Fruit fly (Drosophila melanogaster) whole organism, wandering third instar larva: ENCODE measurements around the gene Asciz.
A peak's percentile ranks its signal among the peaks of the same experiment; 100 is the strongest.

Experiments
- Abd-B ChIP-seq: fragments of >200 bp; optimal IDR thresholded peaks from 2 replicates; lab custom pipeline; 2017; ENCODE audit warnings: missing biosample characterization, missing genetic modification characterization
- CG32264 ChIP-seq: fragments of 200-800 bp; sonication (Bioruptor generic); optimal IDR thresholded peaks from 2 replicates; lab custom pipeline; 2016; ENCODE audit warnings: missing biosample characterization, missing genetic modification characterization
- CG9705 ChIP-seq: fragments of 200-800 bp; sonication (Bioruptor generic); optimal IDR thresholded peaks from 2 replicates; lab custom pipeline; 2018; ENCODE audit warnings: missing biosample characterization, mild to moderate bottlenecking, missing genetic modification characterization
- CrebA ChIP-seq: fragments of 200-800 bp; sonication (Bioruptor generic); optimal IDR thresholded peaks from 2 replicates; lab custom pipeline; 2016; ENCODE audit warnings: missing biosample characterization, mild to moderate bottlenecking, missing genetic modification characterization, borderline replicate concordance
- Dif ChIP-seq: fragments of 200-275, 200-300 bp; sonication (Bioruptor generic); optimal IDR thresholded peaks from 2 replicates; lab custom pipeline; 2018; ENCODE audit warnings: missing biosample characterization, missing genetic modification characterization; ENCODE audit not compliant: partially characterized antibody
- GATAd ChIP-seq: sonication (Bioruptor generic); optimal IDR thresholded peaks from 2 replicates; lab custom pipeline; 2016; ENCODE audit warnings: missing biosample characterization, missing genetic modification characterization
- HLH106 ChIP-seq: fragments of 200-800 bp; optimal IDR thresholded peaks from 3 replicates; lab custom pipeline; 2019; ENCODE audit warnings: missing biosample characterization, mild to moderate bottlenecking, missing genetic modification characterization, moderate library complexity
- Hr78 ChIP-seq: fragments of >200 bp; optimal IDR thresholded peaks from 2 replicates; lab custom pipeline; 2017; ENCODE audit warnings: missing biosample characterization, missing genetic modification characterization
- Hr83 ChIP-seq: fragments of 200-300 bp; sonication (Bioruptor generic); optimal IDR thresholded peaks from 2 replicates; lab custom pipeline; 2016; ENCODE audit warnings: missing biosample characterization, mild to moderate bottlenecking, missing genetic modification characterization, moderate library complexity; ENCODE audit not compliant: poor library complexity, severe bottlenecking
- Jra ChIP-seq: sonication (Bioruptor generic); optimal IDR thresholded peaks from 2 replicates; lab custom pipeline; 2016; ENCODE audit warnings: missing biosample characterization, missing genetic modification characterization
- Mio ChIP-seq: sonication (Bioruptor generic); optimal IDR thresholded peaks from 2 replicates; lab custom pipeline; 2016; ENCODE audit warnings: missing biosample characterization, missing genetic modification characterization
- Myc ChIP-seq: fragments of >200 bp; optimal IDR thresholded peaks from 2 replicates; lab custom pipeline; 2017
- N ChIP-seq: fragments of >200 bp; optimal IDR thresholded peaks from 2 replicates; lab custom pipeline; 2018; ENCODE audit warnings: missing biosample characterization, missing external identifiers, missing genetic modification characterization
- OdsH ChIP-seq: fragments of 200-800 bp; sonication (Bioruptor generic); optimal IDR thresholded peaks from 2 replicates; lab custom pipeline; 2016; ENCODE audit warnings: missing biosample characterization, mild to moderate bottlenecking, missing genetic modification characterization
- Rel ChIP-seq, 2 experiments: fragments of 200-800 bp; sonication (Bioruptor generic) in 1 of 2; optimal IDR thresholded peaks; 2 replicates in 1 of 2; 3 replicates in 1 of 2; lab custom pipeline; 2016 to 2019; ENCODE audit warnings: mild to moderate bottlenecking in 2 of 2, missing biosample characterization in 2 of 2, missing genetic modification characterization in 2 of 2, moderate library complexity in 1 of 2
- Sp1 ChIP-seq: fragments of 200-800 bp; sonication (Bioruptor generic); optimal IDR thresholded peaks from 3 replicates; lab custom pipeline; 2019; ENCODE audit warnings: missing biosample characterization, mild to moderate bottlenecking, missing genetic modification characterization, moderate library complexity
- Vsx2 ChIP-seq: fragments of 200-300, 225-300 bp; sonication (Bioruptor generic); optimal IDR thresholded peaks from 2 replicates; lab custom pipeline; 2018; ENCODE audit warnings: missing biosample characterization, missing genetic modification characterization; ENCODE audit not compliant: partially characterized antibody
- br ChIP-seq: fragments of 200-800 bp; sonication (Bioruptor generic); optimal IDR thresholded peaks from 2 replicates; lab custom pipeline; 2016; ENCODE audit warnings: missing biosample characterization, missing genetic modification characterization
- dmrt93B ChIP-seq: fragments of 200-800 bp; sonication (Bioruptor generic); optimal IDR thresholded peaks from 2 replicates; lab custom pipeline; 2018; ENCODE audit warnings: missing biosample characterization, mild to moderate bottlenecking, missing genetic modification characterization
- dsf ChIP-seq: sonication (Bioruptor generic); optimal IDR thresholded peaks from 2 replicates; lab custom pipeline; 2016; ENCODE audit warnings: missing biosample characterization, missing genetic modification characterization, borderline replicate concordance
- fru ChIP-seq: fragments of 200-800 bp; sonication (Bioruptor generic); optimal IDR thresholded peaks from 3 replicates; lab custom pipeline; 2016; ENCODE audit warnings: missing biosample characterization, mild to moderate bottlenecking, missing genetic modification characterization
- h ChIP-seq: fragments of 200-800 bp; sonication (Bioruptor generic); optimal IDR thresholded peaks from 3 replicates; lab custom pipeline; 2016; ENCODE audit warnings: missing biosample characterization, mild to moderate bottlenecking, missing genetic modification characterization
- jim ChIP-seq: fragments of 175-275, 200-325 bp; sonication (Bioruptor generic); optimal IDR thresholded peaks from 2 replicates; lab custom pipeline; 2016; ENCODE audit warnings: missing biosample characterization, mild to moderate bottlenecking, missing genetic modification characterization
- psq ChIP-seq: fragments of 200-800 bp; sonication (Bioruptor generic); optimal IDR thresholded peaks from 3 replicates; lab custom pipeline; 2017; ENCODE audit warnings: missing biosample characterization, mild to moderate bottlenecking, missing genetic modification characterization, moderate library complexity
- rgr ChIP-seq: fragments of 200-800 bp; sonication (Bioruptor generic); optimal IDR thresholded peaks from 3 replicates; lab custom pipeline; 2016; ENCODE audit warnings: missing biosample characterization, mild to moderate bottlenecking, missing genetic modification characterization
- sage ChIP-seq: fragments of 200-800 bp; sonication (Bioruptor generic); optimal IDR thresholded peaks from 2 replicates; lab custom pipeline; 2016; ENCODE audit warnings: missing biosample characterization, mild to moderate bottlenecking, missing genetic modification characterization
- sv ChIP-seq: fragments of 200-800 bp; sonication (Bioruptor generic); optimal IDR thresholded peaks from 3 replicates; lab custom pipeline; 2016; ENCODE audit warnings: missing biosample characterization, missing genetic modification characterization
- tai ChIP-seq: sonication (Bioruptor generic); optimal IDR thresholded peaks from 2 replicates; lab custom pipeline; 2016; ENCODE audit warnings: missing biosample characterization, missing genetic modification characterization
- usp ChIP-seq: fragments of >200 bp; optimal IDR thresholded peaks from 2 replicates; lab custom pipeline; 2017; ENCODE audit warnings: missing biosample characterization, missing genetic modification characterization
- woc ChIP-seq: sonication (Bioruptor generic); optimal IDR thresholded peaks from 2 replicates; lab custom pipeline; 2016; ENCODE audit warnings: missing biosample characterization, mild to moderate bottlenecking, missing genetic modification characterization

Gene Asciz

DNA sequence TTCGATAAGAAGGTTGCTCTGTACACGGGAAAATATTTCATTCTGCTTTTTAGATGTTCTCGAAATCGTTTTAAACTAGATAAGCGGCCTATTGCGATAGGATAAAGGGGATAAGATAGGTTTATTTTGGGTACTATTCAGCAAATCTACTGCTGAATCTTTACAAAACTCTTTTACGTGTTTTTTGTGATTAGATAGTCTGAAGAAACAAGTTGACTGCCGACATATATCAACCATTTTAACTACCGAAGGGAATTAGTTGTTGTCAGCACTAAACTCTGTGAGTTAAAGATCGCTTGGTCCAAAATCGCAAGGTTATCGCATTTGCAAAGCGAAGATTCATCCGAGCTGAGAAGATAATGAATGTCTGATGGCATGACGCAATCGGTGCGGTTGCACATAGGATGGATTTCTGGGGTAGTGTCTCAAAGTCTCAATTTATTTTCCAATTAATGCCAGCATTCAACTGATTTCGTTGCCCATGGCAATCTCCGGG, at the start of gene Asciz:
Gene Asciz, minus strand, starts transcription at position 51 of the 496 bp plus-strand sequence.
- TF ChIP-seq OdsH (GFP tag; lab: Kevin White, UChicago) = no peak
- no peak for TF ChIP-seq Vsx2 (GFP tag; lab: Kevin White, UChicago)
- no peak for TF ChIP-seq GATAd (GFP tag; lab: Kevin White, UChicago)
- TF ChIP-seq br (GFP tag; lab: Kevin White, UChicago) = no peak
- TF ChIP-seq psq (GFP tag; lab: Kevin White, UChicago) = no peak
- no peak for TF ChIP-seq fru
- no peak for TF ChIP-seq CG32264 (GFP tag; lab: Kevin White, UChicago)
- no peak for TF ChIP-seq HLH106 (tag; lab: Kevin White, UChicago)
- no peak for TF ChIP-seq Dif (GFP tag; lab: Kevin White, UChicago)
- TF ChIP-seq usp (GFP tag; lab: Kevin White, UChicago) = no peak
- no peak for TF ChIP-seq Sp1 (GFP tag; lab: Kevin White, UChicago)
- TF ChIP-seq dsf = no peak
- no peak for TF ChIP-seq tai (GFP tag; lab: Kevin White, UChicago)
- TF ChIP-seq rgr (GFP tag; lab: Kevin White, UChicago) = no peak
- TF ChIP-seq Myc (lab: Kevin White, UChicago) = no peak
- TF ChIP-seq CrebA (GFP tag; lab: Kevin White, UChicago) = no peak
- no peak for TF ChIP-seq Mio (GFP tag; lab: Kevin White, UChicago)

DNA sequence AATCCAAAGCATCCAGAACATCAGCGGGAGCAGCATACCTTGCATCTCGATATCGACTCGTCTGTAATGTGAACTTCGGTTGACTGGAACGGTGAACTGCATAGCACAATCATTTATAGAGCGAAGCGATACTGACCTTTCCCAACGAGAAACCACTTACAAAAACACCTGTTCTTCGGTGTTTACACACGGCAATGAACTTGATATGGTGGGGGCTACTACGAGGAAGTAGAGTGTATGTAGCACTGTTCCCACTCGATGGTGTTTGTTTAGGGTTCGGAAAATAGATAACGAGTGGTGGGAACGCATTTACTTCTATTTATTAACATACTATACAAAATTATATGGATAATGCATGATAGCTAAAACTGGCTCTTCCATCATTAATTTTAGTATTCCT, 42.8 kb upstream of the Asciz start, which contains the start of the genes CG32269 and CG32270:
Gene CG32269, minus strand, starts transcription at position 91 of the 400 bp plus-strand sequence.
Gene CG32270, minus strand, starts transcription at position 91 of the 400 bp plus-strand sequence.
- no peak for TF ChIP-seq HLH106 (tag; lab: Kevin White, UChicago)
- no peak for TF ChIP-seq OdsH (GFP tag; lab: Kevin White, UChicago)
- no peak for TF ChIP-seq Vsx2 (GFP tag; lab: Kevin White, UChicago)
- no peak for TF ChIP-seq Jra
- no peak for TF ChIP-seq dmrt93B
- peak; percentile 92 for TF ChIP-seq Hr83
- TF ChIP-seq usp (GFP tag; lab: Kevin White, UChicago) = no peak

DNA sequence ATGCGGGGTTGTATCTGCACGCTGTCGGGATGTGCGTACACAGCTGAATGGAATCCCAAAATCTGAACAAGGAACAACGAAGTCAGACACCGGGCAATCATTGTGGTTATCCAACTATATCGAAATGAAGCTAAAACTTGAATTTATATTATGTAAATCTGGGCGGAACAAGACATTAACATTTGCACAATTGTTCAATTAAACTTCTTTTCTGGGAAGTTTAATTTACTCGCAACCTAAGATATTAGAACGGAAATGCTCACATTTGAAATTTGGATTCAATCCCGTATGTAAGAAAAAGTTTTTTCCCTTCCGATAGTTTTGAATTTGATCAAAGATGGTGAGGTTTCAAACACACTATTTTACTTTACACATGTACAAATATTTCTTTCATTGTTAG, 40.2 kb upstream of the Asciz start, which contains the start of gene CG33160:
Gene CG33160, minus strand, starts transcription at position 101 of the 400 bp plus-strand sequence.
- TF ChIP-seq tai (GFP tag; lab: Kevin White, UChicago) = no peak
- no peak for TF ChIP-seq N (GFP tag; lab: Kevin White, UChicago)
- no peak for TF ChIP-seq sv (GFP tag; lab: Kevin White, UChicago)
- TF ChIP-seq CrebA (GFP tag; lab: Kevin White, UChicago) = no peak
- no peak for TF ChIP-seq CG32264 (GFP tag; lab: Kevin White, UChicago)
- no peak for TF ChIP-seq Mio (GFP tag; lab: Kevin White, UChicago)
- TF ChIP-seq HLH106 (tag; lab: Kevin White, UChicago) = no peak
- no peak for TF ChIP-seq woc (GFP tag; lab: Kevin White, UChicago)
- TF ChIP-seq psq (GFP tag; lab: Kevin White, UChicago) = no peak
- TF ChIP-seq Rel (GFP tag; optimal IDR thresholded peaks at IDR 0.05; lab: Kevin White, UChicago) = no peak
- TF ChIP-seq Rel (tag; optimal IDR thresholded peaks at IDR 0.05; lab: Kevin White, UChicago) = no peak
- TF ChIP-seq Sp1 (GFP tag; lab: Kevin White, UChicago) = no peak
- no peak for TF ChIP-seq Hr78 (GFP tag; lab: Kevin White, UChicago)
- TF ChIP-seq CG9705 (GFP tag; lab: Kevin White, UChicago) = no peak
- TF ChIP-seq OdsH (GFP tag; lab: Kevin White, UChicago) = no peak
- TF ChIP-seq h (GFP tag; lab: Kevin White, UChicago) = no peak
- no peak for TF ChIP-seq Abd-B (GFP tag; lab: Kevin White, UChicago)
- no peak for TF ChIP-seq Myc (lab: Kevin White, UChicago)
- TF ChIP-seq GATAd (GFP tag; lab: Kevin White, UChicago) = no peak
- TF ChIP-seq rgr (GFP tag; lab: Kevin White, UChicago) = no peak

DNA sequence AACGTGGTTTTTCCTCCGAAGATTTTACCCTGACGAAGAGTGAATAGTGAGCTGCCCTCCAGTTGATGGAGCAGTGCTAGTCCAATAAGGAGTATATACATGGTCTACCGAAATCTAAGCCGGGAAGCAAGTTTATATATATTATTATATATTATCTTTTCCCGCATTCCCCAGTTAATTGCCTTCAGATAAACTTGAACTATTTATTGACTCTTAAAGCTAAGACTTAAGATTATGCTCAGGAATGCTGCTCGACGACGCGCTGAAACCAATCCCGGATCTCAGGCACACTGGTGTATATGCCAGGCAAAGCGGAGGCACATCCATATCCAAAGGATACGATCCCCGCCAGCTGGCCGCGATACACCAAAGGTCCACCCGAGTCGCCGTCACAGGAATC, 39.3 kb upstream of the Asciz start, which contains the start of gene CG32277:
Gene CG32277, minus strand, starts transcription at position 101 of the 400 bp plus-strand sequence.
- TF ChIP-seq rgr (GFP tag; lab: Kevin White, UChicago) = no peak
- no peak for TF ChIP-seq HLH106 (tag; lab: Kevin White, UChicago)
- TF ChIP-seq CG32264 (GFP tag; lab: Kevin White, UChicago) = no peak
- TF ChIP-seq jim (GFP tag; lab: Kevin White, UChicago) = no peak
- no peak for TF ChIP-seq sage
- TF ChIP-seq, all 38 proteins: peak for 0
